Worm (Caenorhabditis elegans): ENCODE data around the gene F40G9.15.

ce11 chrIII:157980-158379 lies 24.2 kb upstream of the F40G9.15 start:
- TF ChIP-seq tbx-11 (GFP tag; IDR thresholded peaks at IDR 0.05), result no peak
- no peak for TF ChIP-seq ama-1 (optimal IDR thresholded peaks at IDR 0.05)
- TF ChIP-seq hmbx-1 (tag; optimal IDR thresholded peaks at IDR 0.05), result no peak
- no peak for TF ChIP-seq hnd-1 (tag; optimal IDR thresholded peaks at IDR 0.05)
- TF ChIP-seq pes-1 (GFP tag; IDR thresholded peaks at IDR 0.05), result no peak
- no peak for TF ChIP-seq scrt-1 (GFP tag; IDR thresholded peaks at IDR 0.05)
- no peak for TF ChIP-seq sea-1 (GFP tag; conservative IDR thresholded peaks at IDR 0.05)
- no peak for TF ChIP-seq B0310.2 (tag; optimal IDR thresholded peaks at IDR 0.05)
- no peak for TF ChIP-seq hmg-4 (GFP tag; optimal IDR thresholded peaks at IDR 0.05)
- no peak for TF ChIP-seq aly-1 (tag; optimal IDR thresholded peaks at IDR 0.05)
- no peak for TF ChIP-seq flt-1 (GFP tag; IDR thresholded peaks at IDR 0.05)

All from whole organism, early embryonic.